Fruit fly (Drosophila melanogaster) whole organism, embryonic: ENCODE data around the gene CG44261.

ENCODE experiments used
- Adf1 ChIP-seq: fragments of 200-800 bp; sonication (Bioruptor generic); IDR thresholded peaks from 2 replicates; pipeline ENCODE4 v1.3.6; 2022; ENCODE audit warnings: missing biosample characterization, missing genetic modification characterization
- Atf3 ChIP-seq: fragments of 200-800 bp; sonication (Bioruptor generic); optimal IDR thresholded peaks from 3 replicates; lab custom pipeline; 2016; ENCODE audit warnings: missing biosample characterization, missing genetic modification characterization
- Awh ChIP-seq: fragments of 200-800 bp; sonication (Bioruptor generic); IDR thresholded peaks from 2 replicates; pipeline ENCODE4, ENCODE4 v1.3.6; 2022; ENCODE audit warnings: missing biosample characterization, missing genetic modification characterization
- Bdp1 ChIP-seq: fragments of 200-800 bp; sonication (Bioruptor generic); optimal IDR thresholded peaks from 3 replicates; lab custom pipeline; 2016; ENCODE audit warnings: missing biosample characterization, missing genetic modification characterization
- CG1024 ChIP-seq: fragments of 200-800 bp; sonication (Bioruptor generic); IDR thresholded peaks from 2 replicates; pipeline ENCODE4 v1.3.6; 2022; ENCODE audit warnings: missing biosample characterization, missing genetic modification characterization
- CG10431 ChIP-seq: fragments of 200-800 bp; sonication (Bioruptor generic); optimal IDR thresholded peaks from 3 replicates; lab custom pipeline; 2018; ENCODE audit warnings: missing biosample characterization, mild to moderate bottlenecking, missing genetic modification characterization
- CG10654 ChIP-seq: fragments of 200-800 bp; sonication (Bioruptor generic); optimal IDR thresholded peaks from 2 replicates; lab custom pipeline; 2016; ENCODE audit warnings: missing biosample characterization, missing genetic modification characterization
- CG13424 ChIP-seq: fragments of 200-800 bp; sonication (Bioruptor generic); optimal IDR thresholded peaks from 2 replicates; lab custom pipeline; 2019; ENCODE audit warnings: missing biosample characterization, mild to moderate bottlenecking, missing genetic modification characterization, moderate library complexity
- CG14965 ChIP-seq: fragments of 200-800 bp; sonication (Bioruptor generic); optimal IDR thresholded peaks from 2 replicates; lab custom pipeline; 2016; ENCODE audit warnings: missing biosample characterization, missing genetic modification characterization, borderline replicate concordance
- CG15073 ChIP-seq: fragments of 200-800 bp; sonication (Bioruptor generic); optimal IDR thresholded peaks from 2 replicates; lab custom pipeline; 2016; ENCODE audit warnings: missing biosample characterization, missing genetic modification characterization
- CG15269 ChIP-seq: fragments of 200-800 bp; sonication (Bioruptor generic); optimal IDR thresholded peaks from 2 replicates; lab custom pipeline; 2018; ENCODE audit warnings: missing biosample characterization, mild to moderate bottlenecking, missing genetic modification characterization, moderate library complexity
- CG15514 ChIP-seq: fragments of 200-800 bp; sonication (Bioruptor generic); optimal IDR thresholded peaks from 3 replicates; lab custom pipeline; 2017; ENCODE audit warnings: missing biosample characterization, missing genetic modification characterization, mild to moderate bottlenecking, moderate library complexity, missing genetic modification reagents
- CG17359 ChIP-seq: fragments of 200-800 bp; sonication (Bioruptor generic); optimal IDR thresholded peaks from 3 replicates; lab custom pipeline; 2018; ENCODE audit warnings: missing biosample characterization, mild to moderate bottlenecking, missing genetic modification characterization, moderate library complexity
- CG31441 ChIP-seq: fragments of 200-800 bp; sonication (Bioruptor generic); IDR thresholded peaks from 2 replicates; pipeline ENCODE4 v1.3.6; 2022; ENCODE audit warnings: missing biosample characterization, missing genetic modification characterization
- CG3163 ChIP-seq: fragments of 200-800 bp; sonication (Bioruptor generic); optimal IDR thresholded peaks from 3 replicates; lab custom pipeline; 2016; ENCODE audit warnings: missing biosample characterization, missing genetic modification characterization
- CG4282 ChIP-seq: fragments of 200-800 bp; sonication (Bioruptor generic); optimal IDR thresholded peaks from 2 replicates; lab custom pipeline; 2016; ENCODE audit warnings: missing biosample characterization, missing genetic modification characterization
- CG4404 ChIP-seq: fragments of 200-800 bp; sonication (Bioruptor generic); IDR thresholded peaks from 2 replicates; pipeline ENCODE4 v1.3.6; 2022; ENCODE audit warnings: missing biosample characterization, missing genetic modification characterization
- CG4730 ChIP-seq: fragments of 200-800 bp; sonication (Bioruptor generic); IDR thresholded peaks from 2 replicates; pipeline ENCODE4 v1.3.6; 2022; ENCODE audit warnings: missing biosample characterization, missing genetic modification characterization
- CG6689 ChIP-seq: fragments of 200-800 bp; sonication (Bioruptor generic); IDR thresholded peaks from 2 replicates; pipeline ENCODE4 v1.3.6; 2022; ENCODE audit warnings: missing biosample characterization, missing genetic modification characterization
- CG7357 ChIP-seq: fragments of 200-800 bp; sonication (Bioruptor generic); IDR thresholded peaks from 3 replicates; pipeline ENCODE4 v1.3.6; 2022; ENCODE audit warnings: missing biosample characterization, missing genetic modification characterization
- CoRest ChIP-seq: fragments of 200-800 bp; sonication (Bioruptor generic); optimal IDR thresholded peaks from 3 replicates; lab custom pipeline; 2018; ENCODE audit warnings: missing biosample characterization, mild to moderate bottlenecking, missing genetic modification characterization, moderate library complexity
- D19A ChIP-seq: fragments of 200-800 bp; optimal IDR thresholded peaks from 3 replicates; lab custom pipeline; 2019; ENCODE audit warnings: missing biosample characterization, mild to moderate bottlenecking, missing genetic modification characterization, moderate library complexity
- Dip2 ChIP-seq: fragments of 200-800 bp; sonication (Bioruptor generic); IDR thresholded peaks from 2 replicates; pipeline ENCODE4 v1.3.6; 2022; ENCODE audit warnings: missing biosample characterization, missing genetic modification characterization
- E2f1 ChIP-seq: fragments of 200-800 bp; sonication (Bioruptor generic); IDR thresholded peaks from 2 replicates; pipeline ENCODE4 v1.3.6; 2022; ENCODE audit warnings: missing biosample characterization, missing genetic modification characterization
- E2f2 ChIP-seq: fragments of 200-800 bp; sonication (Bioruptor generic); IDR thresholded peaks from 2 replicates; pipeline ENCODE4 v1.3.6; 2022; ENCODE audit warnings: missing biosample characterization, missing genetic modification characterization
- Elba2 ChIP-seq: fragments of 200-800 bp; sonication (Bioruptor generic); optimal IDR thresholded peaks from 3 replicates; lab custom pipeline; 2016; ENCODE audit warnings: missing biosample characterization, missing genetic modification characterization
- Fer1 ChIP-seq: fragments of 200-800 bp; sonication (Bioruptor generic); optimal IDR thresholded peaks from 2 replicates; lab custom pipeline; 2017; ENCODE audit warnings: missing biosample characterization, mild to moderate bottlenecking, missing genetic modification characterization
- HmgZ ChIP-seq: fragments of 200-800 bp; sonication (Bioruptor generic); optimal IDR thresholded peaks from 2 replicates; lab custom pipeline; 2018; ENCODE audit warnings: missing biosample characterization, mild to moderate bottlenecking, missing genetic modification characterization
- Hmx ChIP-seq: fragments of 200-800 bp; sonication (Bioruptor generic); optimal IDR thresholded peaks from 2 replicates; lab custom pipeline; 2016; ENCODE audit warnings: missing biosample characterization, missing genetic modification characterization
- Hr3 ChIP-seq: fragments of 200-800 bp; sonication (Bioruptor generic); optimal IDR thresholded peaks from 3 replicates; lab custom pipeline; 2016; ENCODE audit warnings: missing biosample characterization, missing genetic modification characterization
- Meics ChIP-seq: fragments of 200-800 bp; sonication (Bioruptor generic); optimal IDR thresholded peaks from 2 replicates; lab custom pipeline; 2017; ENCODE audit warnings: missing biosample characterization, mild to moderate bottlenecking, missing genetic modification characterization
- Optix ChIP-seq: fragments of 200-800 bp; sonication (Bioruptor generic); IDR thresholded peaks from 3 replicates; pipeline ENCODE4 v1.3.6; 2022; ENCODE audit warnings: missing biosample characterization, missing genetic modification characterization
- Scr ChIP-seq: fragments of 200-800 bp; sonication (Bioruptor generic); IDR thresholded peaks from 2 replicates; pipeline ENCODE4 v1.3.6; 2022; ENCODE audit warnings: missing biosample characterization, missing genetic modification characterization; ENCODE audit not compliant: partially characterized antibody
- Sry-β ChIP-seq: fragments of 200-800 bp; sonication (Bioruptor generic); optimal IDR thresholded peaks from 2 replicates; lab custom pipeline; 2018; ENCODE audit warnings: missing biosample characterization, mild to moderate bottlenecking, missing genetic modification characterization, moderate library complexity
- chn ChIP-seq: fragments of 200-800 bp; sonication (Bioruptor generic); optimal IDR thresholded peaks from 2 replicates; lab custom pipeline; 2016; ENCODE audit warnings: missing biosample characterization, missing genetic modification characterization
- croc ChIP-seq: fragments of 200-800 bp; sonication (Bioruptor generic); conservative IDR thresholded peaks from 3 replicates; pipeline ENCODE4 v1.3.6; 2022; ENCODE audit warnings: missing biosample characterization, missing genetic modification characterization
- dm ChIP-seq: fragments of 200-800 bp; sonication (Bioruptor generic); optimal IDR thresholded peaks from 3 replicates; lab custom pipeline; 2016; ENCODE audit warnings: missing biosample characterization, missing genetic modification characterization
- fd102C ChIP-seq: fragments of 200-800 bp; sonication (Bioruptor generic); optimal IDR thresholded peaks from 2 replicates; lab custom pipeline; 2018; ENCODE audit warnings: missing biosample characterization, mild to moderate bottlenecking, missing genetic modification characterization, moderate library complexity
- gsb-n ChIP-seq: fragments of 200-800 bp; sonication (Bioruptor generic); optimal IDR thresholded peaks from 3 replicates; lab custom pipeline; 2018; ENCODE audit warnings: missing biosample characterization, mild to moderate bottlenecking, missing genetic modification characterization
- lmd ChIP-seq: fragments of 200-800 bp; sonication (Bioruptor generic); IDR thresholded peaks from 2 replicates; pipeline ENCODE4 v1.3.6; 2022; ENCODE audit warnings: missing biosample characterization, missing genetic modification characterization
- odd ChIP-seq: fragments of 200-800 bp; sonication (Bioruptor generic); optimal IDR thresholded peaks from 2 replicates; lab custom pipeline; 2017; ENCODE audit warnings: missing biosample characterization, mild to moderate bottlenecking, missing genetic modification characterization
- pb ChIP-seq: fragments of 200-800 bp; sonication (Bioruptor generic); optimal IDR thresholded peaks from 3 replicates; lab custom pipeline; 2016; ENCODE audit warnings: missing biosample characterization, missing genetic modification characterization
- phol ChIP-seq: fragments of 200-800 bp; sonication (Bioruptor generic); optimal IDR thresholded peaks from 3 replicates; lab custom pipeline; 2018; ENCODE audit warnings: missing biosample characterization, mild to moderate bottlenecking, missing genetic modification characterization, moderate library complexity
- salm ChIP-seq: fragments of 200-800 bp; sonication (Bioruptor generic); optimal IDR thresholded peaks from 2 replicates; lab custom pipeline; 2018; ENCODE audit warnings: missing biosample characterization, mild to moderate bottlenecking, missing genetic modification characterization
- seq ChIP-seq: fragments of 200-800 bp; sonication (Bioruptor generic); IDR thresholded peaks from 2 replicates; pipeline ENCODE4 v1.3.6; 2022; ENCODE audit warnings: missing biosample characterization, missing genetic modification characterization
- ssp ChIP-seq: fragments of 200-800 bp; sonication (Bioruptor generic); IDR thresholded peaks from 2 replicates; pipeline ENCODE4 v1.3.6; 2022; ENCODE audit warnings: missing biosample characterization, missing genetic modification characterization
- stwl ChIP-seq: fragments of 200-800 bp; sonication (Bioruptor generic); optimal IDR thresholded peaks from 3 replicates; lab custom pipeline; 2018; ENCODE audit warnings: missing biosample characterization, mild to moderate bottlenecking, missing genetic modification characterization, moderate library complexity
- tll ChIP-seq, 2 experiments: fragments of 200-800 bp in 1 of 2; fragments of >200 bp in 1 of 2; sonication (Bioruptor generic) in 1 of 2; optimal IDR thresholded peaks; 2 replicates each; lab custom pipeline; 2017 to 2019; ENCODE audit warnings: missing biosample characterization in 2 of 2, missing genetic modification characterization in 2 of 2, mild to moderate bottlenecking in 1 of 2, moderate library complexity in 1 of 2
- tna ChIP-seq: fragments of 200-800 bp; sonication (Bioruptor generic); IDR thresholded peaks from 2 replicates; pipeline ENCODE4 v1.3.6; 2022; ENCODE audit warnings: missing biosample characterization, missing genetic modification characterization; ENCODE audit not compliant: partially characterized antibody
- usp ChIP-seq: fragments of >200 bp; optimal IDR thresholded peaks from 2 replicates; lab custom pipeline; 2017; ENCODE audit warnings: missing biosample characterization, missing genetic modification characterization
- vnd ChIP-seq: fragments of 200-800 bp; sonication (Bioruptor generic); IDR thresholded peaks from 3 replicates; pipeline ENCODE4 v1.3.6; 2022; ENCODE audit warnings: missing biosample characterization, missing genetic modification characterization; ENCODE audit not compliant: partially characterized antibody

Gene CG44261

DNA sequence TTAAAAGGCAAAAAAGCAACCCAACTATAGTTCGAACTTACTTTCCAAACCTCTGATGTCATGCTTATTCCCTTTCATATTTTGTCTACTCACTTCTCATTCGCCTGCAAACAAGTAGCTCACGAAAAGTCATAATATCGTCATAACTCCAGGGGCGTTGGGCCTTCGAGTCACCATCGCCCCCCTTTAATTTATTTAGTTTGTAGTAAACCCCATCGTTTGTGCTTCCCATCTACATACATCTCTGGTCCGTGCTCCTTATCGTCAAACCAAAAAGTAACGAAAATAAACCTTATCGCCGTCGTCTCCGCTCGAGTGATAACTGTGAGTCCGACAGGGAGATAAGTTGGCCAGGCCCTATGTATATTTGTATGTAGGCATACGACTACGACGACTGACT is 21.0 kb upstream of the CG44261 start (continued):
- TF ChIP-seq usp (GFP tag; lab: Kevin White, UChicago) (no peak), Dip2 (GFP tag; lab: Robert Waterston, UW) (no peak), Hr3 (GFP tag; lab: Kevin White, UChicago) (peak; percentile 36), CG31441 (GFP tag; lab: Robert Waterston, UW) (peak; percentile 53), pb (GFP tag; lab: Kevin White, UChicago) (no peak), Scr (no peak), Adf1 (GFP tag; lab: Robert Waterston, UW) (peak; percentile 24; the same call in 1 of the 2 replicates), CG15269 (tag; lab: Kevin White, UChicago) (peak; percentile 82), Hmx (GFP tag; lab: Kevin White, UChicago) (no peak), CG17359 (peak; percentile 80), Fer1 (GFP tag; lab: Kevin White, UChicago) (peak; percentile 87), CG4730 (GFP tag; lab: Robert Waterston, UW) (peak; percentile 53; the same call in 1 of the 2 replicates), phol (tag; lab: Kevin White, UChicago) (peak; percentile 31), CG15514 (peak; percentile 81), seq (GFP tag; lab: Robert Waterston, UW) (peak; percentile 68), dm (peak; percentile 51), Atf3 (GFP tag; lab: Kevin White, UChicago) (peak; percentile 17), fd102C (GFP tag; lab: Kevin White, UChicago) (no peak), CG6689 (GFP tag; lab: Robert Waterston, UW) (no peak), Elba2 (GFP tag; lab: Kevin White, UChicago) (no peak), Meics (GFP tag; lab: Kevin White, UChicago) (peak; percentile 85), gsb-n (tag; lab: Kevin White, UChicago) (no peak), CG4404 (GFP tag; lab: Robert Waterston, UW) (no peak), Sry-β (GFP tag; lab: Kevin White, UChicago) (no peak), croc (GFP tag; lab: Robert Waterston, UW) (no peak), lmd (GFP tag; lab: Robert Waterston, UW) (peak; percentile 67; the same call in 1 of the 2 replicates), CoRest (peak; percentile 74), HmgZ (tag; lab: Kevin White, UChicago) (peak; percentile 90), ssp (GFP tag; lab: Robert Waterston, UW) (no peak), stwl (no peak), CG14965 (GFP tag; lab: Kevin White, UChicago) (no peak), odd (GFP tag; lab: Kevin White, UChicago) (peak; percentile 79), CG4282 (no peak), CG15073 (GFP tag; lab: Kevin White, UChicago) (no peak), E2f2 (peak; percentile 35; the same call in 1 of the 2 replicates), CG1024 (GFP tag; lab: Robert Waterston, UW) (peak; percentile 2; the same call in 1 of the 2 replicates), Optix (0 out of 3 replicates have a peak, but pooled peaks have one; percentile 47), chn (GFP tag; lab: Kevin White, UChicago) (peak; percentile 4), Awh (GFP tag; lab: Robert Waterston, UW) (0 out of 2 replicates have a peak, but pooled peaks have one; percentile 21), E2f1 (no peak), D19A (peak; percentile 51), CG10431 (GFP tag; lab: Kevin White, UChicago) (no peak), tll (GFP tag; optimal IDR thresholded peaks at IDR 0.05; lab: Kevin White, UChicago) (no peak), CG3163 (GFP tag; lab: Kevin White, UChicago) (no peak), salm (tag; lab: Kevin White, UChicago) (peak; percentile 63), CG7357 (GFP tag; lab: Robert Waterston, UW) (no peak), vnd (GFP tag; lab: Robert Waterston, UW) (no peak), CG13424 (tag; lab: Kevin White, UChicago) (peak; percentile 78), tna (no peak), Bdp1 (GFP tag; lab: Kevin White, UChicago) (peak; percentile 36), CG10654 (peak; percentile 33)
